Fruit fly (Drosophila melanogaster) whole organism, embryonic: ENCODE data around the gene Dad1.
A peak's percentile ranks its signal among the peaks of the same experiment; 100 is the strongest.

ENCODE experiments used
- Bteb2 ChIP-seq: fragments of 200-800 bp; sonication (Bioruptor generic); optimal IDR thresholded peaks from 2 replicates; lab custom pipeline; 2016; ENCODE audit warnings: missing biosample characterization, missing genetic modification characterization
- CG10209 ChIP-seq: fragments of 200-800 bp; sonication (Bioruptor generic); optimal IDR thresholded peaks from 3 replicates; lab custom pipeline; 2017; ENCODE audit warnings: missing biosample characterization, mild to moderate bottlenecking, missing genetic modification characterization, missing genetic modification reagents
- CG10543 ChIP-seq: fragments of 200-800 bp; sonication (Bioruptor generic); optimal IDR thresholded peaks from 3 replicates; lab custom pipeline; 2017; ENCODE audit warnings: missing biosample characterization, mild to moderate bottlenecking, missing genetic modification characterization, moderate library complexity
- CG11696 ChIP-seq: fragments of 200-800 bp; sonication (Bioruptor generic); IDR thresholded peaks from 2 replicates; pipeline ENCODE4 v1.3.6; 2022; ENCODE audit warnings: missing biosample characterization, missing genetic modification characterization
- CG12299 ChIP-seq: fragments of 200-800 bp; sonication (Bioruptor generic); optimal IDR thresholded peaks from 2 replicates; lab custom pipeline; 2018; ENCODE audit warnings: missing biosample characterization, mild to moderate bottlenecking, missing genetic modification characterization
- CG14050 ChIP-seq: fragments of 200-800 bp; sonication (Bioruptor generic); IDR thresholded peaks from 3 replicates; pipeline ENCODE4 v1.3.6; 2022; ENCODE audit warnings: missing biosample characterization, missing genetic modification characterization
- CG15011 ChIP-seq: fragments of 200-800 bp; sonication (Bioruptor generic); optimal IDR thresholded peaks from 3 replicates; lab custom pipeline; 2018; ENCODE audit warnings: missing biosample characterization, mild to moderate bottlenecking, missing genetic modification characterization
- CG15073 ChIP-seq: fragments of 200-800 bp; sonication (Bioruptor generic); optimal IDR thresholded peaks from 2 replicates; lab custom pipeline; 2016; ENCODE audit warnings: missing biosample characterization, missing genetic modification characterization
- CG15479 ChIP-seq: fragments of 200-800 bp; sonication (Bioruptor generic); optimal IDR thresholded peaks from 3 replicates; lab custom pipeline; 2019; ENCODE audit warnings: missing biosample characterization, mild to moderate bottlenecking, missing genetic modification characterization, moderate library complexity
- CG1832 ChIP-seq: fragments of 200-800 bp; sonication (Bioruptor generic); optimal IDR thresholded peaks from 2 replicates; lab custom pipeline; 2017; ENCODE audit warnings: missing biosample characterization, mild to moderate bottlenecking, missing genetic modification characterization, inconsistent platforms
- CG2116 ChIP-seq: fragments of 200-800 bp; sonication (Bioruptor generic); optimal IDR thresholded peaks from 3 replicates; lab custom pipeline; 2018; ENCODE audit warnings: missing biosample characterization, mild to moderate bottlenecking, missing genetic modification characterization
- CG2875 ChIP-seq: fragments of 200-800 bp; sonication (Bioruptor generic); optimal IDR thresholded peaks from 2 replicates; lab custom pipeline; 2017; ENCODE audit warnings: missing biosample characterization, mild to moderate bottlenecking, missing genetic modification characterization, missing genetic modification reagents
- CG32772 ChIP-seq: fragments of 200-800 bp; sonication (Bioruptor generic); IDR thresholded peaks from 2 replicates; pipeline ENCODE4 v1.3.6; 2022; ENCODE audit warnings: missing biosample characterization, missing genetic modification characterization
- CG34422 ChIP-seq: fragments of 200-800 bp; sonication (Bioruptor generic); IDR thresholded peaks from 3 replicates; pipeline ENCODE4 v1.3.6; 2022; ENCODE audit warnings: missing biosample characterization, missing genetic modification characterization
- CG4404 ChIP-seq: fragments of 200-800 bp; sonication (Bioruptor generic); IDR thresholded peaks from 2 replicates; pipeline ENCODE4 v1.3.6; 2022; ENCODE audit warnings: missing biosample characterization, missing genetic modification characterization
- CG6654 ChIP-seq: fragments of 200-800 bp; sonication (Bioruptor generic); optimal IDR thresholded peaks from 2 replicates; lab custom pipeline; 2017; ENCODE audit warnings: missing biosample characterization, mild to moderate bottlenecking, missing genetic modification characterization
- CG7357 ChIP-seq: fragments of 200-800 bp; sonication (Bioruptor generic); IDR thresholded peaks from 3 replicates; pipeline ENCODE4 v1.3.6; 2022; ENCODE audit warnings: missing biosample characterization, missing genetic modification characterization
- CG9817 ChIP-seq: fragments of 200-800 bp; sonication (Bioruptor generic); optimal IDR thresholded peaks from 2 replicates; lab custom pipeline; 2018; ENCODE audit warnings: missing biosample characterization, mild to moderate bottlenecking, missing genetic modification characterization, moderate library complexity
- Dad ChIP-seq: fragments of 200-800 bp; sonication (Bioruptor generic); optimal IDR thresholded peaks from 3 replicates; lab custom pipeline; 2016; ENCODE audit warnings: missing biosample characterization, missing genetic modification characterization
- Deaf1 ChIP-seq: fragments of 200-800 bp; optimal IDR thresholded peaks from 3 replicates; lab custom pipeline; 2019; ENCODE audit warnings: missing biosample characterization, mild to moderate bottlenecking, missing genetic modification characterization, moderate library complexity
- HLHmδ ChIP-seq: fragments of 200-800 bp; sonication (Bioruptor generic); optimal IDR thresholded peaks from 2 replicates; lab custom pipeline; 2018; ENCODE audit warnings: missing biosample characterization, mild to moderate bottlenecking, missing genetic modification characterization, moderate library complexity
- HmgD ChIP-seq: fragments of 200-800 bp; sonication (Bioruptor generic); optimal IDR thresholded peaks from 3 replicates; lab custom pipeline; 2016; ENCODE audit warnings: missing biosample characterization, missing genetic modification characterization
- Max ChIP-seq: fragments of 200-800 bp; sonication (Bioruptor generic); optimal IDR thresholded peaks from 2 replicates; lab custom pipeline; 2016; ENCODE audit warnings: missing biosample characterization, mild to moderate bottlenecking, missing genetic modification characterization
- Sox102F ChIP-seq: fragments of 200-800 bp; sonication (Bioruptor generic); optimal IDR thresholded peaks from 2 replicates; lab custom pipeline; 2018; ENCODE audit warnings: missing biosample characterization, mild to moderate bottlenecking, missing genetic modification characterization, moderate library complexity
- Spps ChIP-seq: fragments of 200-800 bp; sonication (Bioruptor generic); optimal IDR thresholded peaks from 2 replicates; lab custom pipeline; 2018; ENCODE audit warnings: missing biosample characterization, mild to moderate bottlenecking, missing genetic modification characterization
- Sry-δ ChIP-seq: fragments of 200-800 bp; sonication (Bioruptor generic); optimal IDR thresholded peaks from 2 replicates; lab custom pipeline; 2016; ENCODE audit warnings: missing biosample characterization, missing genetic modification characterization
- Xbp1 ChIP-seq: fragments of 200-800 bp; sonication (Bioruptor generic); optimal IDR thresholded peaks from 3 replicates; lab custom pipeline; 2016; ENCODE audit warnings: missing biosample characterization, mild to moderate bottlenecking, missing genetic modification characterization
- amos ChIP-seq: fragments of 200-800 bp; sonication (Bioruptor generic); IDR thresholded peaks from 2 replicates; pipeline ENCODE4 v1.3.6; 2022; ENCODE audit warnings: missing biosample characterization, missing genetic modification characterization; ENCODE audit not compliant: partially characterized antibody
- ap ChIP-seq: fragments of 200-800 bp; sonication (Bioruptor generic); IDR thresholded peaks from 2 replicates; pipeline ENCODE4 v1.3.6; 2022; ENCODE audit warnings: missing biosample characterization, missing genetic modification characterization
- br ChIP-seq: fragments of >200 bp; optimal IDR thresholded peaks from 2 replicates; lab custom pipeline; 2017
- cad ChIP-seq: fragments of >200 bp; optimal IDR thresholded peaks from 2 replicates; lab custom pipeline; 2017; ENCODE audit warnings: missing biosample characterization, missing genetic modification characterization
- crp ChIP-seq, 2 experiments: fragments of 200-800 bp; sonication (Bioruptor generic); optimal IDR thresholded peaks; 2 replicates in 1 of 2; 3 replicates in 1 of 2; lab custom pipeline; 2017; ENCODE audit warnings: missing biosample characterization in 2 of 2, missing genetic modification characterization in 2 of 2, mild to moderate bottlenecking in 1 of 2, moderate library complexity in 1 of 2
- danr ChIP-seq: fragments of 200-800 bp; sonication (Bioruptor generic); IDR thresholded peaks from 2 replicates; pipeline ENCODE4 v1.3.6; 2022; ENCODE audit warnings: missing biosample characterization, missing genetic modification characterization
- fru ChIP-seq: fragments of >200 bp; optimal IDR thresholded peaks from 2 replicates; lab custom pipeline; 2017
- gcm ChIP-seq: fragments of 200-800 bp; sonication (Bioruptor generic); optimal IDR thresholded peaks from 2 replicates; lab custom pipeline; 2019; ENCODE audit warnings: missing biosample characterization, mild to moderate bottlenecking, missing genetic modification characterization, moderate library complexity
- kah ChIP-seq: fragments of 200-800 bp; sonication (Bioruptor generic); optimal IDR thresholded peaks from 2 replicates; lab custom pipeline; 2018; ENCODE audit warnings: missing biosample characterization, mild to moderate bottlenecking, missing genetic modification characterization
- nom ChIP-seq: fragments of 200-800 bp; sonication (Bioruptor generic); optimal IDR thresholded peaks from 2 replicates; lab custom pipeline; 2017; ENCODE audit warnings: missing biosample characterization, missing genetic modification characterization, mild to moderate bottlenecking, moderate library complexity, missing genetic modification reagents
- psq ChIP-seq: fragments of 200-800 bp; sonication (Bioruptor generic); optimal IDR thresholded peaks from 2 replicates; lab custom pipeline; 2017; ENCODE audit warnings: missing biosample characterization, missing genetic modification characterization
- repo ChIP-seq: fragments of 200-800 bp; sonication (Bioruptor generic); optimal IDR thresholded peaks from 2 replicates; lab custom pipeline; 2016; ENCODE audit warnings: missing biosample characterization, missing genetic modification characterization
- sc ChIP-seq, 3 experiments: fragments of >200 bp in 2 of 3; fragments of 200-800 bp in 1 of 3; sonication (Bioruptor generic) in 1 of 3; optimal IDR thresholded peaks; 2 replicates in 2 of 3; 3 replicates in 1 of 3; lab custom pipeline; 2017; ENCODE audit warnings: mild to moderate bottlenecking in 1 of 3, missing biosample characterization in 1 of 3, missing genetic modification characterization in 1 of 3, missing genetic modification reagents in 1 of 3
- sens-2 ChIP-seq: fragments of 200-800 bp; sonication (Bioruptor generic); IDR thresholded peaks from 2 replicates; pipeline ENCODE4 v1.3.6; 2022; ENCODE audit warnings: missing biosample characterization, missing genetic modification characterization
- sr ChIP-seq: fragments of 200-800 bp; sonication (Bioruptor generic); IDR thresholded peaks from 3 replicates; pipeline ENCODE4 v1.3.6; 2022; ENCODE audit warnings: missing biosample characterization, missing genetic modification characterization
- tin ChIP-seq: fragments of 200-800 bp; sonication (Bioruptor generic); optimal IDR thresholded peaks from 3 replicates; lab custom pipeline; 2016; ENCODE audit warnings: missing biosample characterization, missing genetic modification characterization
- vfl ChIP-seq: fragments of 200-800 bp; sonication (Bioruptor generic); optimal IDR thresholded peaks from 2 replicates; lab custom pipeline; 2016; ENCODE audit warnings: missing biosample characterization, missing genetic modification characterization
- wor ChIP-seq: fragments of 200-800 bp; sonication (Bioruptor generic); IDR thresholded peaks from 2 replicates; pipeline ENCODE4 v1.3.6; 2022; ENCODE audit warnings: missing biosample characterization, missing genetic modification characterization

The Dad1 gene

DNA sequence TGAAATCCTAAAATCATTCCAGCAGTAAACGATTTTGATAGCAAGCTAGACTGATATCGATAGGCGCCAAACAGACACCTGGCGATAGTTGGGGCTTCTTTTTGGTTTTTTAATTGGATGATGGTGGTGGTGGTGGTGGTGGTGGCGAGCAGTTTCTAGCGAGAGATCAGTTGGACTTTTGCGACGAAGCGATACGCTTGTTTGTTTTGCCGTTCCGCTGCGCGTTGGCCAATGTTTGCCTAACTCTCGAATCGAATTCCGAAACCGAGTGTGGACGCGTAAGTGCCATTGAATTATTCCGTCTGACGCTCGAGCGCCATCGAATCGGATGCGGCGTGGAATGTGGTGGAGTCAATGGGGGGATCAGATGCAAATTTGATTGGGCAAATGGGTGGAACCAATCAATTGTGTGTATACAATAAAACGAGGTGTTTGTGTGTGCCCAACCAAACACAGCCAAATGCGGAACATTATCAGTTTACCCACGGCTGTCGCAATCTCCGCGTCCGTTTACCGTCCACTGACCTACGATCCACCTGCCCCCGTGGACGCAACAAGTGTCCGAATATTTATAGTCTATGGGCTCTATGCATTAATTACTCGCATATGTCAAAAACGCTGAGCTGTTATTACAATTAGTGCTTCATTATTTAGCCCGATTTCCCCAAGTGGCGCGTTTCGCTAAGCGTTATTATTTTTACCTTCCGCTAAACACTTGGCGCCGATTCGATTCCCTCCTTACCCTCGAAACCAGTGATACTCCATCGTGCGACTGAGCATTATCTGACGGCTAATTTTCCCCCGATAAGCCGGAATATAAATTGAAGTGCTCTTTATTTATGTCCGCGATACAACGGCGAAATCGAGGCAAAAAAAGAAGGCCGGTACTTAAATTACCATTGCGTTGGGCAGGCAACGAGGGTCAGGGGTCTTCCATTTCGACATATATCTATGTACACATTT, 13.3 kb downstream of the Dad1 start, which contains the start of gene CG17292 (continued):
- peak; percentile 76 for TF ChIP-seq Deaf1 (tag; lab: Kevin White, UChicago)
- TF ChIP-seq sc (optimal IDR thresholded peaks at IDR 0.05; lab: Kevin White, UChicago): no peak
- no peak for TF ChIP-seq sc (GFP tag; optimal IDR thresholded peaks at IDR 0.05; lab: Kevin White, UChicago)
- peak; percentile 12 for TF ChIP-seq CG15011 (GFP tag; lab: Kevin White, UChicago)
- peak; percentile 12 for TF ChIP-seq Xbp1 (GFP tag; lab: Kevin White, UChicago)
- TF ChIP-seq ap (GFP tag; lab: Robert Waterston, UW): 0 out of 2 replicates have a peak, but pooled peaks have one; percentile 39
- no peak for TF ChIP-seq CG12299 (tag; lab: Kevin White, UChicago)
- TF ChIP-seq fru (lab: Kevin White, UChicago): no peak
- no peak for TF ChIP-seq wor (GFP tag; lab: Robert Waterston, UW)
- TF ChIP-seq Dad (GFP tag; lab: Kevin White, UChicago): peak; percentile 65
- peak; percentile 77; the same call in 1 of the 3 replicates for TF ChIP-seq CG34422
- TF ChIP-seq CG4404 (GFP tag; lab: Robert Waterston, UW): no peak
- no peak for TF ChIP-seq HLHmδ (GFP tag; lab: Kevin White, UChicago)
- peak; percentile 31; the same call in 1 of the 2 replicates for TF ChIP-seq CG32772 (GFP tag; lab: Robert Waterston, UW)
- no peak for TF ChIP-seq Bteb2 (GFP tag; lab: Kevin White, UChicago)
- no peak for TF ChIP-seq cad (GFP tag; lab: Kevin White, UChicago)
- 0 out of 2 replicates have a peak, but pooled peaks have one; percentile 10 for TF ChIP-seq CG11696 (GFP tag; lab: Robert Waterston, UW)
- TF ChIP-seq CG15479 (GFP tag; lab: Kevin White, UChicago): no peak

DNA sequence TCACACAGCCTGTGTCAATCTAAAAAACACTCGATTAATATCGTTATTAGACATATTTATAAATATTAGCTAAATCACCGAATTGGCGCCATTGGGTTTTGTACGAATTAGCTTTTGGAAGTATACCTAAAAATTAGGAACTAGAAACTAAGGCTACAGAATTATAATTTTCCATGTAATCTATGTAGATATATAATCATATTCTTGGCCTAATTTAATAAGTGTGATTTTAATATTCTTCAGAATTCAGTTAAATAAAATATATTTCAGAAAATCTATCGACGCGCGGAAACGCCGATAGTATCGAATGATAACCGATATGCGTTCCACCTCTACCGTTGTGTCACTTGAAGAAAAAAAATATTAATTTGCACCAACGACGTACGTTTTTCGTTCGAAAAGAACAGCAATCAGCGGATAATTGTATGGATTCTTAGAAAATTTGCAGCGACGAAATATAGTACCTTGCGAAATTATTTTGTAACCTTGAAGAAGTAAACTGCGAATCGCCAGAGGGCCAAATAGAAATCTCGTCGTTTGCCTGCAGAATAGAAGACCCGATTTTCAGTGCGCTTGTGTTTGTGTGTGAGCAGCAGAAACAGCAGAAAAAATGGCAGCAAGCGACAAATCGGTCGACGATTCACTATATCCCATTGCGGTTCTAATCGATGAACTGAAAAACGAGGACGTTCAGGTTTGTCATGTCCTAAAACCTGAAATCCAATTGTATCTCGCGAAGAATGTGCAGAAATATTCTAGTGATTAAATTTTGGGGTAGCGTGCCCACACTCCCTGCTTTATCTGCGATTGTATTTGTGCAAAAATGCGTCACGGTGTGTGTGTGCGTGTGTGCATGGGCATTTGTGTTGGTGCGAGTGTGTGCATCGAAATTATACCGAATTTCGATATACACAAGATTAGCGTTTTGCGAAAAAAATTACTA, 18.0 kb downstream of the Dad1 start, which contains the start of gene Pp2A-29B:
Gene Pp2A-29B, plus strand, starts transcription at position 338 of the 943 bp plus-strand sequence.
- TF ChIP-seq gcm (GFP tag; lab: Kevin White, UChicago) (no peak), CG14050 (GFP tag; lab: Robert Waterston, UW) (no peak), CG7357 (GFP tag; lab: Robert Waterston, UW) (no peak), danr (GFP tag; lab: Robert Waterston, UW) (no peak), kah (no peak), Sry-δ (GFP tag; lab: Kevin White, UChicago) (peak; percentile 92), psq (GFP tag; lab: Kevin White, UChicago) (no peak), br (no peak), CG10209 (GFP tag; lab: Kevin White, UChicago) (no peak), vfl (GFP tag; lab: Kevin White, UChicago) (peak; percentile 32), HmgD (GFP tag; lab: Kevin White, UChicago) (no peak), CG12299 (tag; lab: Kevin White, UChicago) (no peak), Spps (tag; lab: Kevin White, UChicago) (no peak), Max (GFP tag; lab: Kevin White, UChicago) (peak; percentile 23), crp (GFP tag; optimal IDR thresholded peaks at IDR 0.05; lab: Kevin White, UChicago) (no peak), CG15073 (no peak), CG6654 (GFP tag; lab: Kevin White, UChicago) (no peak), repo (GFP tag; lab: Kevin White, UChicago) (no peak), CG1832 (no peak), nom (GFP tag; lab: Kevin White, UChicago) (no peak), sr (GFP tag; lab: Robert Waterston, UW) (no peak), CG2875 (GFP tag; lab: Kevin White, UChicago) (no peak), sens-2 (no peak), tin (peak; percentile 0), amos (GFP tag; lab: Robert Waterston, UW) (peak; percentile 98), Sox102F (GFP tag; lab: Kevin White, UChicago) (no peak), CG10543 (peak; percentile 52), CG2116 (GFP tag; lab: Kevin White, UChicago) (peak; percentile 91), CG9817 (tag; lab: Kevin White, UChicago) (peak; percentile 17)
